Worm (Caenorhabditis elegans) whole organism, L2 larva: ENCODE results near the gene T04C12.1.

Experiments
- C34F6.9 ChIP-seq: fragments of 150-350 bp; optimal IDR thresholded peaks from 2 replicates; lab custom pipeline; 2014; ENCODE audit warnings: missing biosample characterization, missing genetic modification characterization
- F13H6.1 ChIP-seq: sonication (generic microtip); optimal IDR thresholded peaks from 2 replicates; lab custom pipeline; 2016; ENCODE audit warnings: missing genetic modification characterization, missing compliant biosample characterization
- R02D3.7 ChIP-seq: fragments of 150-350 bp; optimal IDR thresholded peaks from 2 replicates; lab custom pipeline; 2014; ENCODE audit warnings: missing biosample characterization, missing genetic modification characterization
- Y55F3AM.14 ChIP-seq: fragments of 200-800 bp; sonication (Bioruptor generic); optimal IDR thresholded peaks from 2 replicates; lab custom pipeline; 2018; ENCODE audit warnings: mild to moderate bottlenecking, missing genetic modification characterization, missing compliant biosample characterization
- ZK546.5 ChIP-seq: sonication (generic microtip); optimal IDR thresholded peaks from 2 replicates; lab custom pipeline; 2017; ENCODE audit warnings: missing biosample characterization, missing genetic modification characterization
- alr-1 ChIP-seq: fragments of 150-350 bp; optimal IDR thresholded peaks from 2 replicates; lab custom pipeline; 2014; ENCODE audit warnings: missing biosample characterization, missing genetic modification characterization
- aly-2 ChIP-seq: fragments of 150-350 bp; optimal IDR thresholded peaks from 2 replicates; lab custom pipeline; 2014; ENCODE audit warnings: missing biosample characterization, missing genetic modification characterization
- ama-1 ChIP-seq: fragments of 150-350 bp; optimal IDR thresholded peaks from 2 replicates; lab custom pipeline; 2018; ENCODE audit warnings: inconsistent platforms
- blmp-1 ChIP-seq: sonication (generic microtip); optimal IDR thresholded peaks from 2 replicates; lab custom pipeline; 2017; ENCODE audit warnings: missing genetic modification characterization, mild to moderate bottlenecking, missing compliant biosample characterization, antibody characterized with exemption, moderate library complexity; ENCODE audit not compliant: insufficient read depth
- ceh-16 ChIP-seq: fragments of 150-350 bp; optimal IDR thresholded peaks from 2 replicates; lab custom pipeline; 2014; ENCODE audit warnings: missing biosample characterization, missing genetic modification characterization
- ceh-82 ChIP-seq: fragments of 150-350 bp; optimal IDR thresholded peaks from 2 replicates; lab custom pipeline; 2014; ENCODE audit warnings: missing biosample characterization, missing genetic modification characterization
- crh-2 ChIP-seq: sonication (generic microtip); optimal IDR thresholded peaks from 2 replicates; lab custom pipeline; 2017; ENCODE audit warnings: missing biosample characterization, missing genetic modification characterization
- dmd-4 ChIP-seq: sonication (generic microtip); optimal IDR thresholded peaks from 2 replicates; lab custom pipeline; 2017; ENCODE audit warnings: missing biosample characterization, missing genetic modification characterization
- egl-27 ChIP-seq: sonication (generic microtip); optimal IDR thresholded peaks from 3 replicates; lab custom pipeline; 2017; ENCODE audit warnings: missing biosample characterization, missing genetic modification reagents, missing genetic modification characterization
- elt-1 ChIP-seq: fragments of 150-350 bp; optimal IDR thresholded peaks from 2 replicates; lab custom pipeline; 2014; ENCODE audit warnings: missing biosample characterization, missing genetic modification characterization
- elt-3 ChIP-seq: sonication (generic microtip); optimal IDR thresholded peaks from 2 replicates; lab custom pipeline; 2017; ENCODE audit warnings: missing biosample characterization, missing genetic modification characterization
- fos-1 ChIP-seq: fragments of 150-350 bp; optimal IDR thresholded peaks from 2 replicates; lab custom pipeline; 2014; ENCODE audit warnings: missing biosample characterization, missing genetic modification characterization
- gmeb-1 ChIP-seq: fragments of 150-350 bp; optimal IDR thresholded peaks from 2 replicates; lab custom pipeline; 2014; ENCODE audit warnings: missing biosample characterization, missing genetic modification characterization
- lin-11 ChIP-seq: fragments of 150-350 bp; sonication (generic microtip); optimal IDR thresholded peaks from 2 replicates; lab custom pipeline; 2014; ENCODE audit warnings: missing biosample characterization, missing genetic modification characterization, inconsistent platforms, mixed read lengths
- lin-13 ChIP-seq: fragments of 150-350 bp; optimal IDR thresholded peaks from 2 replicates; lab custom pipeline; 2014; ENCODE audit warnings: missing biosample characterization, missing genetic modification reagents, missing genetic modification characterization
- lin-39 ChIP-seq: fragments of 150-350 bp; optimal IDR thresholded peaks from 2 replicates; lab custom pipeline; 2014; ENCODE audit warnings: missing biosample characterization, missing genetic modification reagents, missing genetic modification characterization
- lsy-2 ChIP-seq, 2 experiments: fragments of 150-350 bp in 1 of 2; sonication (generic microtip) in 1 of 2; optimal IDR thresholded peaks; 2 replicates each; lab custom pipeline; 2014 to 2017; ENCODE audit warnings: missing biosample characterization in 2 of 2, missing genetic modification characterization in 2 of 2
- mab-5 ChIP-seq: fragments of 150-350 bp; optimal IDR thresholded peaks from 2 replicates; lab custom pipeline; 2014; ENCODE audit warnings: missing biosample characterization, missing genetic modification characterization
- mbf-1 ChIP-seq: sonication (generic microtip); optimal IDR thresholded peaks from 2 replicates; lab custom pipeline; 2017; ENCODE audit warnings: missing biosample characterization, missing genetic modification characterization
- mdl-1 ChIP-seq, 2 experiments: fragments of 150-350 bp in 1 of 2; sonication (generic microtip) in 1 of 2; optimal IDR thresholded peaks; 2 replicates each; lab custom pipeline; 2017; ENCODE audit warnings: missing biosample characterization in 2 of 2, missing genetic modification characterization in 2 of 2
- nhr-10 ChIP-seq: sonication (generic microtip); optimal IDR thresholded peaks from 2 replicates; lab custom pipeline; 2017; ENCODE audit warnings: missing biosample characterization, missing genetic modification characterization
- nhr-11 ChIP-seq: fragments of 150-350 bp; optimal IDR thresholded peaks from 2 replicates; lab custom pipeline; 2014; ENCODE audit warnings: missing biosample characterization, missing genetic modification characterization
- nhr-12 ChIP-seq: fragments of 150-350 bp; optimal IDR thresholded peaks from 2 replicates; lab custom pipeline; 2014; ENCODE audit warnings: missing biosample characterization, missing genetic modification characterization
- nhr-129 ChIP-seq: fragments of 150-350 bp; optimal IDR thresholded peaks from 2 replicates; lab custom pipeline; 2014; ENCODE audit warnings: missing biosample characterization, missing genetic modification characterization
- nhr-21 ChIP-seq: fragments of 150-350 bp; optimal IDR thresholded peaks from 2 replicates; lab custom pipeline; 2014; ENCODE audit warnings: missing biosample characterization, missing genetic modification characterization
- nhr-23 ChIP-seq: fragments of 150-350 bp; optimal IDR thresholded peaks from 2 replicates; lab custom pipeline; 2014; ENCODE audit warnings: missing biosample characterization, missing genetic modification reagents, missing genetic modification characterization
- nhr-237 ChIP-seq: fragments of 150-350 bp; optimal IDR thresholded peaks from 2 replicates; lab custom pipeline; 2014; ENCODE audit warnings: missing biosample characterization, missing genetic modification characterization
- nhr-25 ChIP-seq: fragments of 150-350 bp; sonication (generic microtip); optimal IDR thresholded peaks from 3 replicates; lab custom pipeline; 2014; ENCODE audit warnings: missing biosample characterization, missing genetic modification characterization
- nhr-6 ChIP-seq: fragments of 150-350 bp; optimal IDR thresholded peaks from 2 replicates; lab custom pipeline; 2014; ENCODE audit warnings: missing biosample characterization, missing genetic modification characterization
- nhr-77 ChIP-seq: fragments of 150-350 bp; optimal IDR thresholded peaks from 2 replicates; lab custom pipeline; 2014; ENCODE audit warnings: missing biosample characterization, missing genetic modification characterization
- peb-1 ChIP-seq: fragments of 150-350 bp; optimal IDR thresholded peaks from 2 replicates; lab custom pipeline; 2014; ENCODE audit warnings: missing biosample characterization, missing genetic modification characterization
- sem-4 ChIP-seq: fragments of 150-350 bp; optimal IDR thresholded peaks from 2 replicates; lab custom pipeline; 2014; ENCODE audit warnings: missing biosample characterization, missing genetic modification reagents, missing genetic modification characterization
- skn-1 ChIP-seq: sonication (generic microtip); optimal IDR thresholded peaks from 2 replicates; lab custom pipeline; 2017; ENCODE audit warnings: missing biosample characterization, missing genetic modification characterization
- sma-3 ChIP-seq: sonication (generic microtip); optimal IDR thresholded peaks from 2 replicates; lab custom pipeline; 2016; ENCODE audit warnings: missing genetic modification reagents, missing genetic modification characterization, missing compliant biosample characterization
- sma-9 ChIP-seq, 2 experiments: fragments of 150-350 bp in 1 of 2; sonication (generic microtip) in 1 of 2; optimal IDR thresholded peaks; 2 replicates each; lab custom pipeline; 2014 to 2016; ENCODE audit warnings: missing genetic modification characterization in 2 of 2, mild to moderate bottlenecking in 1 of 2, missing biosample characterization in 1 of 2, missing compliant biosample characterization in 1 of 2, missing genetic modification reagents in 1 of 2, moderate library complexity in 1 of 2
- snpc-4 ChIP-seq: fragments of 150-350 bp; optimal IDR thresholded peaks from 2 replicates; lab custom pipeline; 2014; ENCODE audit warnings: missing biosample characterization, missing genetic modification characterization
- unc-39 ChIP-seq: fragments of 150-350 bp; optimal IDR thresholded peaks from 2 replicates; lab custom pipeline; 2014; ENCODE audit warnings: missing biosample characterization, missing genetic modification characterization
- unc-55 ChIP-seq: fragments of 150-350 bp; sonication (generic microtip); optimal IDR thresholded peaks from 3 replicates; lab custom pipeline; 2014; ENCODE audit warnings: missing biosample characterization, missing genetic modification reagents, missing genetic modification characterization
- unc-62 ChIP-seq: fragments of 150-350 bp; optimal IDR thresholded peaks from 2 replicates; lab custom pipeline; 2014; ENCODE audit warnings: missing biosample characterization, missing genetic modification reagents, missing genetic modification characterization
- zag-1 ChIP-seq: fragments of 150-350 bp; optimal IDR thresholded peaks from 2 replicates; lab custom pipeline; 2014; ENCODE audit warnings: missing biosample characterization, missing genetic modification characterization
- ztf-1 ChIP-seq: fragments of 200-800 bp; sonication (Bioruptor generic); conservative IDR thresholded peaks from 2 replicates; pipeline ENCODE4 v1.3.6; 2022; ENCODE audit warnings: missing genetic modification characterization, missing compliant biosample characterization
- ztf-11 ChIP-seq: sonication (generic microtip); optimal IDR thresholded peaks from 2 replicates; lab custom pipeline; 2017; ENCODE audit warnings: missing biosample characterization, missing genetic modification characterization
- ztf-4 ChIP-seq: fragments of 150-350 bp; optimal IDR thresholded peaks from 2 replicates; lab custom pipeline; 2014; ENCODE audit warnings: missing biosample characterization, missing genetic modification characterization

The T04C12.1 gene

DNA sequence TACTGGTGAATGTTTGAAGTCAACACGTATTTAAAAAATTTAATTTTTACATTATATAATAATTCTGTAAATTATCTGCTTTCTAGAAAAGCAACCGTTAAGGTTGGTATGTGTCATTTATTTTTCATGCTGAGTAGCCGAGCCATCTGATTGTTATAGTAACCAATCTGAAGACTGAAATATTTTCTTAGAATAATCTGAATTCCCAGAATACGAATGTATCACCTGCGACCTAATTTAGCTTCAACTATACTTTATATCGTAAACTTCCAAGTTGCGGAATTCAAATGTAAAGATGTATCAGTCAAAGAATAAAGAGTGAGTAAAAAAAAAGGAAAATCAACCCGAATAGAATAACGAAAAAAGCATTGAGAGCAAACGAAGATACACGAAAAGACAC lies 25.8 kb downstream of the T04C12.1 start:
- TF ChIP-seq ztf-1 (GFP tag; lab: Robert Waterston, UW) (no peak), peb-1 (tag; lab: Kevin White, UChicago) (no peak), dmd-4 (tag; lab: Kevin White, UChicago) (no peak), ztf-11 (tag; lab: Kevin White, UChicago) (no peak), unc-55 (GFP tag; lab: Kevin White, UChicago) (no peak), R02D3.7 (no peak), egl-27 (no peak), crh-2 (tag; lab: Kevin White, UChicago) (no peak), sma-3 (GFP tag; lab: Kevin White, UChicago) (no peak), nhr-25 (no peak), lin-13 (GFP tag; lab: Kevin White, UChicago) (no peak)

DNA sequence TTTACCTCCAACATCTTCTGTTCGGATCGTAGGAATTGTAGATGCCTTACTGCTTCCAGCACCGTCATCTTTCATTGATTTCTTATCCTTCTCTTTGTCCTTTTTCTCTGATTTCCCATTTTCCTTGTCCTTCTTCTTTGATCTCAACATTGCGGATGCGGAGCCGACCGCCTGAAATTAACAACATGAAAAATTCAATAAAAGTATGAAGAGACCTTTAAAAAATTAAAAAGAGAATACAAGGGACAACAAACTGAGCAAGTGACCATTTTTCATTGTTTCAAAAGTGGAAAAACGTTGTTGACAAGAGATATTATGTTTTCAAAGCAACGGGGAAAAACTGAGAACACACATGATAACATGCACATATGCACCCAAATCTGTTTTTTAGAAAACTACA lies 28.4 kb downstream of the T04C12.1 start:
- TF ChIP-seq R02D3.7 (no peak), nhr-11 (tag; lab: Kevin White, UChicago) (no peak)

DNA sequence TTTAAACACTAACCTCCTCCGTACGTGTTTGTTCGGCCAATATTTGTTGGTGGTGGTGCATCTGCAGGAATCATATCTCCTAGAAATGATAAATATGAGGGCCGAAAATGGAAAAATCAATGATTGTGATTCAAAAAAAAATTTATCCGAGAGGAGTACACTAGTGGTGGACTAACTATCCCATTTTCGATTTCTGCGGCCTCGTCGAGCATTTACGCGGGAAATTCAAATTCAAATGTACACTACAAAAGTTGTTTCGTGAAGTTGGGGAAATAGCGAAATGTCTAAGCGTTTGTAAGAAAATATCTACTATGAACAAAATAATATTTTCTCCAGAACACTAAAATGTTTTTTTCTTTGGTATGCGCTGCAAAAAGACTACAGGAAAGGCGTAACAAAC lies 29.8 kb downstream of the T04C12.1 start:
- TF ChIP-seq blmp-1 (no peak), fos-1 (peak; percentile 24), nhr-12 (tag; lab: Kevin White, UChicago) (no peak), lin-39 (no peak), ama-1 (lab: Kevin White, UChicago) (no peak), nhr-10 (tag; lab: Kevin White, UChicago) (peak; percentile 16), sma-3 (GFP tag; lab: Kevin White, UChicago) (peak; percentile 75), F13H6.1 (tag; lab: Kevin White, UChicago) (peak; percentile 57), alr-1 (tag; lab: Kevin White, UChicago) (no peak), zag-1 (no peak), unc-39 (tag; lab: Kevin White, UChicago) (no peak), lin-13 (GFP tag; lab: Kevin White, UChicago) (peak; percentile 20), egl-27 (no peak), nhr-21 (tag; lab: Kevin White, UChicago) (no peak), snpc-4 (tag; lab: Kevin White, UChicago) (no peak), mdl-1 (tag; optimal IDR thresholded peaks at IDR 0.05; lab: Kevin White, UChicago) (no peak), nhr-237 (tag; lab: Kevin White, UChicago) (no peak), skn-1 (tag; lab: Kevin White, UChicago) (no peak), aly-2 (tag; lab: Kevin White, UChicago) (no peak), ztf-1 (GFP tag; lab: Robert Waterston, UW) (no peak), nhr-11 (tag; lab: Kevin White, UChicago) (no peak), elt-3 (tag; lab: Kevin White, UChicago) (no peak), mbf-1 (tag; lab: Kevin White, UChicago) (no peak), unc-55 (GFP tag; lab: Kevin White, UChicago) (peak; percentile 79), sma-9 (GFP tag; optimal IDR thresholded peaks at IDR 0.05; lab: Kevin White, UChicago) (peak; percentile 73), sma-9 (tag; optimal IDR thresholded peaks at IDR 0.05; lab: Kevin White, UChicago) (no peak), gmeb-1 (tag; lab: Kevin White, UChicago) (peak; percentile 94), ztf-11 (tag; lab: Kevin White, UChicago) (no peak), unc-62 (GFP tag; lab: Kevin White, UChicago) (no peak), sem-4 (tag; lab: Kevin White, UChicago) (no peak), nhr-77 (tag; lab: Kevin White, UChicago) (no peak), lsy-2 (tag; optimal IDR thresholded peaks at IDR 0.05; lab: Kevin White, UChicago) (peak in 1 of 2 experiments; percentile 70), nhr-129 (tag; lab: Kevin White, UChicago) (no peak), ceh-16 (tag; lab: Kevin White, UChicago) (no peak), ceh-82 (tag; lab: Kevin White, UChicago) (no peak), lin-11 (tag; lab: Kevin White, UChicago) (no peak), ztf-4 (tag; lab: Kevin White, UChicago) (no peak), ZK546.5 (tag; lab: Kevin White, UChicago) (no peak), mab-5 (tag; lab: Kevin White, UChicago) (no peak), R02D3.7 (no peak), peb-1 (tag; lab: Kevin White, UChicago) (no peak), crh-2 (tag; lab: Kevin White, UChicago) (peak; percentile 70), dmd-4 (tag; lab: Kevin White, UChicago) (no peak), elt-1 (no peak), nhr-25 (no peak), nhr-6 (tag; lab: Kevin White, UChicago) (peak; percentile 17), C34F6.9 (peak; percentile 43), nhr-23 (no peak), Y55F3AM.14 (GFP tag; lab: Kevin White, UChicago) (no peak)
